Worm (Caenorhabditis elegans): Measurements from ENCODE around the gene F40G9.18.
A peak's percentile ranks its signal among the peaks of the same experiment; 100 is the strongest.

The F40G9.18 gene

ce11 chrIII:194160-194559 lies 24.8 kb upstream of the F40G9.18 start, which contains the start of gene F40G9.17:
Gene F40G9.17 (plus strand): TSS chrIII:194460.
- no peak for TF ChIP-seq ZK337.2 (GFP tag; IDR thresholded peaks at IDR 0.05)
- no peak for TF ChIP-seq nhr-111 (GFP tag; optimal IDR thresholded peaks at IDR 0.05)
- no peak for TF ChIP-seq ces-1 (GFP tag; optimal IDR thresholded peaks at IDR 0.05)
- TF ChIP-seq nhr-48 (tag; optimal IDR thresholded peaks at IDR 0.05): no peak
- TF ChIP-seq dmd-9 (GFP tag; IDR thresholded peaks at IDR 0.05): no peak
- TF ChIP-seq lin-15B (tag; optimal IDR thresholded peaks at IDR 0.05): no peak
- TF ChIP-seq cey-2 (tag; optimal IDR thresholded peaks at IDR 0.05; ENCODE audit: borderline replicate concordance, insufficient read depth): no peak
- no peak for TF ChIP-seq zip-11 (GFP tag; IDR thresholded peaks at IDR 0.05)
- TF ChIP-seq T26A8.4 (GFP tag; IDR thresholded peaks at IDR 0.05): no peak
- TF ChIP-seq dpl-1 (GFP tag; optimal IDR thresholded peaks at IDR 0.05): no peak
- no peak for TF ChIP-seq lin-13 (GFP tag; optimal IDR thresholded peaks at IDR 0.05)
- TF ChIP-seq dmd-8 (GFP tag; IDR thresholded peaks at IDR 0.05): no peak
- TF ChIP-seq rbr-2 (tag; optimal IDR thresholded peaks at IDR 0.05): no peak
- no peak for TF ChIP-seq daf-8 (GFP tag; IDR thresholded peaks at IDR 0.05)
- no peak for TF ChIP-seq set-16 (GFP tag; IDR thresholded peaks at IDR 0.05)
- no peak for TF ChIP-seq mxl-3 (GFP tag; optimal IDR thresholded peaks at IDR 0.05)
- no peak for TF ChIP-seq daf-16 (GFP tag; optimal IDR thresholded peaks at IDR 0.05)
- TF ChIP-seq daf-16 (tag; optimal IDR thresholded peaks at IDR 0.05): no peak
- no peak for TF ChIP-seq ceh-32 (tag; optimal IDR thresholded peaks at IDR 0.05; ENCODE audit: poor library complexity)
- TF ChIP-seq nhr-11 (tag; optimal IDR thresholded peaks at IDR 0.05): no peak
- TF ChIP-seq ztf-11 (tag; optimal IDR thresholded peaks at IDR 0.05): no peak

DNA sequence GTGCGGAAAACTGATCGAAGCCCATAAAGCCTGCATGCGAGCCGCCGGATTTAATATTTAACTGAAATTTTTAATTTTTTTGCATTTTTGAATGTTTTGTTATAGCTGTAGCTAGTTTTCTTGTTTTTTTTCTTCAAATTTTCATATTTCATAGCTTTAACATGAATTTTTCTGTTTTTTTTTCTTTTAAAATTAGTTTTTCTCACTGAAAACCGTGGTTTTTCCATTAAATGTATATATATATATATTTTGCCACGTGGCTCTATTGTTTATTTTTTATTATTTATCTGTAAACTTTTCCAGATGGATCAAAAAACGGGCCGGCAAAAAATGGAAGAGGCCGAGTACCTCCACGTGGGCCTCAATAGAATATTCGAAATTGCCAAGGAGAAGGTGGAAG lies 22.4 kb upstream of the F40G9.18 start, which contains the start of gene sec-20:
TSS of gene sec-20 (plus strand) at position 301 of the 400 bp plus-strand sequence.
- no peak for TF ChIP-seq madf-5 (GFP tag; IDR thresholded peaks at IDR 0.05)
- TF ChIP-seq nhr-10 (tag; optimal IDR thresholded peaks at IDR 0.05): no peak
- TF ChIP-seq ceh-82 (tag; optimal IDR thresholded peaks at IDR 0.05): no peak
- no peak for TF ChIP-seq lin-1 (GFP tag; IDR thresholded peaks at IDR 0.05)
- TF ChIP-seq lin-38 (GFP tag; IDR thresholded peaks at IDR 0.05): no peak
- no peak for TF ChIP-seq dpl-1 (GFP tag; optimal IDR thresholded peaks at IDR 0.05)
- no peak for TF ChIP-seq lin-39 (tag; optimal IDR thresholded peaks at IDR 0.05)
- no peak for TF ChIP-seq spr-1 (tag; optimal IDR thresholded peaks at IDR 0.05)
- TF ChIP-seq arid-1 (GFP tag; conservative IDR thresholded peaks at IDR 0.05): no peak
- TF ChIP-seq mes-2 (tag; optimal IDR thresholded peaks at IDR 0.05; ENCODE audit: poor library complexity, severe bottlenecking): no peak
- no peak for TF ChIP-seq madf-9 (GFP tag; conservative IDR thresholded peaks at IDR 0.05)
- TF ChIP-seq daf-16 (GFP tag; optimal IDR thresholded peaks at IDR 0.05): no peak
- TF ChIP-seq daf-16 (tag; optimal IDR thresholded peaks at IDR 0.05): no peak
- no peak for TF ChIP-seq lin-29 (GFP tag; IDR thresholded peaks at IDR 0.05)
- no peak for TF ChIP-seq jun-1 (tag; optimal IDR thresholded peaks at IDR 0.05)

DNA sequence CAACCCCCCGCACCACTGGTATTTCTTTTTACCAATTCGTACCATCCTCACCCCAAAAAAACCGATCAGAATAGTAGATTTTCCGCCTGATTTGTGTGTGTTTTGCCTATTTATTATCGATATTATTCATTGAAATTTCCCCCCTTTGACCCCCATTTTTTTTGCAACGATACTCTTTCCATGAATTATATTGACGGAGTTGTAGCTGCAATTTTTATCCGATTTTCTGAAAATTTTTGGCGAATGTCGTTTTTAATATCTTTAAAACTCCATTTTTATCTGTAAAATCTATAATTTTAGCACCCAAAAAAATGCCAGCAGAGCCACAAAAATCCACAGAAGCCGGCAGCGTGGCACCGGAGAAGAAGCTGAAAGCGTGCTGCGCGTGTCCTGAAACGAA lies 21.3 kb upstream of the F40G9.18 start, which contains the start of gene cox-17:
TSS of gene cox-17 (plus strand) at position 301 of the 400 bp plus-strand sequence.
- TF ChIP-seq nhr-10 (tag; optimal IDR thresholded peaks at IDR 0.05): no peak
- TF ChIP-seq mep-1 (tag; optimal IDR thresholded peaks at IDR 0.05): no peak
- peak; percentile 12; the same call in 1 of the 2 replicates for TF ChIP-seq nhr-42 (GFP tag; IDR thresholded peaks at IDR 0.05)
- no peak for TF ChIP-seq mxl-3 (GFP tag; optimal IDR thresholded peaks at IDR 0.05)
- no peak for TF ChIP-seq mes-2 (tag; optimal IDR thresholded peaks at IDR 0.05; ENCODE audit: poor library complexity, severe bottlenecking)
- no peak for TF ChIP-seq fkh-10 (GFP tag; optimal IDR thresholded peaks at IDR 0.05)
- no peak for TF ChIP-seq hlh-11 (tag; optimal IDR thresholded peaks at IDR 0.05)
- no peak for TF ChIP-seq zfp-2 (tag; optimal IDR thresholded peaks at IDR 0.05)
